Worm (Caenorhabditis elegans) whole organism, early embryonic: ENCODE data around the gene cmk-1.

Source experiments
- B0310.2 ChIP-seq: sonication (generic microtip); optimal IDR thresholded peaks from 2 replicates; lab custom pipeline; 2016; ENCODE audit warnings: mild to moderate bottlenecking, missing genetic modification characterization, missing compliant biosample characterization
- F13C5.2 ChIP-seq: sonication (generic microtip); optimal IDR thresholded peaks from 2 replicates; lab custom pipeline; 2017; ENCODE audit warnings: mild to moderate bottlenecking, missing genetic modification characterization, inconsistent platforms, missing compliant biosample characterization
- aly-1 ChIP-seq: sonication (generic microtip); optimal IDR thresholded peaks from 2 replicates; lab custom pipeline; 2016; ENCODE audit warnings: missing genetic modification characterization, missing compliant biosample characterization
- ama-1 ChIP-seq: fragments of 150-350 bp; optimal IDR thresholded peaks from 2 replicates; lab custom pipeline; 2014
- ceh-13 ChIP-seq: fragments of 200-800 bp; sonication (Bioruptor generic); optimal IDR thresholded peaks from 2 replicates; lab custom pipeline; 2018; ENCODE audit warnings: mild to moderate bottlenecking, missing genetic modification characterization, missing compliant biosample characterization
- ceh-36 ChIP-seq: sonication (generic microtip); optimal IDR thresholded peaks from 2 replicates; lab custom pipeline; 2016; ENCODE audit warnings: missing genetic modification characterization, inconsistent platforms, missing compliant biosample characterization
- ets-7 ChIP-seq: sonication (generic microtip); optimal IDR thresholded peaks from 2 replicates; lab custom pipeline; 2016; ENCODE audit warnings: missing genotype, missing genetic modification characterization, missing compliant biosample characterization
- flt-1 ChIP-seq: fragments of 200-800 bp; sonication (Bioruptor generic); IDR thresholded peaks from 2 replicates; pipeline ENCODE4 v1.3.6; 2022; ENCODE audit warnings: missing genetic modification characterization, missing compliant biosample characterization
- hmbx-1 ChIP-seq: sonication (generic microtip); optimal IDR thresholded peaks from 2 replicates; lab custom pipeline; 2016; ENCODE audit warnings: mild to moderate bottlenecking, missing genetic modification characterization, missing compliant biosample characterization
- hmg-4 ChIP-seq: fragments of 200-800 bp; sonication (Bioruptor generic); optimal IDR thresholded peaks from 2 replicates; lab custom pipeline; 2018; ENCODE audit warnings: mild to moderate bottlenecking, missing genetic modification characterization, missing compliant biosample characterization
- hnd-1 ChIP-seq: sonication (generic microtip); optimal IDR thresholded peaks from 2 replicates; lab custom pipeline; 2016; ENCODE audit warnings: missing genetic modification characterization, missing compliant biosample characterization
- pes-1 ChIP-seq: fragments of 200-800 bp; sonication (Bioruptor generic); IDR thresholded peaks from 2 replicates; pipeline ENCODE4 v1.3.6; 2022; ENCODE audit warnings: missing genetic modification reagents, missing genetic modification characterization, missing compliant biosample characterization
- scrt-1 ChIP-seq: fragments of 200-800 bp; sonication (Bioruptor generic); IDR thresholded peaks from 2 replicates; pipeline ENCODE4 v1.3.6; 2022; ENCODE audit warnings: missing genetic modification characterization, missing compliant biosample characterization
- sea-1 ChIP-seq: fragments of 200-800 bp; sonication (Bioruptor generic); conservative IDR thresholded peaks from 2 replicates; pipeline ENCODE4 v1.3.6; 2022; ENCODE audit warnings: missing genetic modification characterization, missing compliant biosample characterization
- tbx-11 ChIP-seq: fragments of 200-800 bp; sonication (Bioruptor generic); IDR thresholded peaks from 2 replicates; pipeline ENCODE4 v1.3.6; 2022; ENCODE audit warnings: missing genetic modification characterization, missing compliant biosample characterization
- tbx-37 ChIP-seq: fragments of 200-800 bp; sonication (Bioruptor generic); conservative IDR thresholded peaks from 2 replicates; pipeline ENCODE4 v1.3.6; 2022; ENCODE audit warnings: missing genetic modification reagents, missing genetic modification characterization, missing compliant biosample characterization
- tra-4 ChIP-seq: sonication (generic microtip); optimal IDR thresholded peaks from 2 replicates; lab custom pipeline; 2017; ENCODE audit warnings: missing genetic modification characterization, missing compliant biosample characterization

The cmk-1 gene

ce11 chrIV:1814764-1815518 lies 9.3 kb upstream of the cmk-1 start, which contains the start of gene snn-1:
TSS of gene snn-1 (minus strand) at chrIV:1815118.
- TF ChIP-seq B0310.2 (tag; lab: Kevin White, UChicago): no peak
- TF ChIP-seq ets-7 (tag; lab: Kevin White, UChicago): no peak
- TF ChIP-seq aly-1: no peak
- TF ChIP-seq hmg-4 (GFP tag; lab: Kevin White, UChicago): no peak
- no peak for TF ChIP-seq tbx-11
- TF ChIP-seq ceh-36: no peak
- no peak for TF ChIP-seq hmbx-1
- no peak for TF ChIP-seq sea-1 (GFP tag; lab: Robert Waterston, UW)
- no peak for TF ChIP-seq F13C5.2 (tag; lab: Kevin White, UChicago)
- no peak for TF ChIP-seq hnd-1
- TF ChIP-seq ama-1 (lab: Kevin White, UChicago): no peak
- no peak for TF ChIP-seq scrt-1
- TF ChIP-seq ceh-13 (GFP tag; lab: Kevin White, UChicago): no peak
- TF ChIP-seq flt-1 (GFP tag; lab: Robert Waterston, UW): no peak

- TF ChIP-seq ceh-13 (GFP tag; lab: Kevin White, UChicago): no peak
- TF ChIP-seq tbx-11: no peak
- no peak for TF ChIP-seq hmg-4 (GFP tag; lab: Kevin White, UChicago)
- no peak for TF ChIP-seq ets-7 (tag; lab: Kevin White, UChicago)
- TF ChIP-seq tbx-37 (GFP tag; lab: Robert Waterston, UW): no peak
- TF ChIP-seq aly-1: no peak
- TF ChIP-seq ama-1 (lab: Kevin White, UChicago): no peak
- no peak for TF ChIP-seq hnd-1
- no peak for TF ChIP-seq flt-1 (GFP tag; lab: Robert Waterston, UW)
- TF ChIP-seq sea-1 (GFP tag; lab: Robert Waterston, UW): no peak
- no peak for TF ChIP-seq pes-1 (GFP tag; lab: Robert Waterston, UW)
- no peak for TF ChIP-seq hmbx-1
- no peak for TF ChIP-seq F13C5.2 (tag; lab: Kevin White, UChicago)
- no peak for TF ChIP-seq B0310.2 (tag; lab: Kevin White, UChicago)
Measured at ce11 chrIV:1816238-1816637, 8.0 kb upstream of the cmk-1 start.

ce11 chrIV:1818467-1819076 lies 5.7 kb upstream of the cmk-1 start:
- TF ChIP-seq tbx-11 (no peak), ceh-13 (GFP tag; lab: Kevin White, UChicago) (no peak), F13C5.2 (tag; lab: Kevin White, UChicago) (no peak), tbx-37 (GFP tag; lab: Robert Waterston, UW) (no peak), tra-4 (tag; lab: Kevin White, UChicago) (no peak), B0310.2 (tag; lab: Kevin White, UChicago) (no peak), ama-1 (lab: Kevin White, UChicago) (no peak)

- no peak for TF ChIP-seq hmbx-1
- TF ChIP-seq F13C5.2 (tag; lab: Kevin White, UChicago): no peak
- TF ChIP-seq scrt-1: no peak
- no peak for TF ChIP-seq ceh-13 (GFP tag; lab: Kevin White, UChicago)
- no peak for TF ChIP-seq tbx-11
- no peak for TF ChIP-seq ets-7 (tag; lab: Kevin White, UChicago)
- no peak for TF ChIP-seq B0310.2 (tag; lab: Kevin White, UChicago)
- no peak for TF ChIP-seq tbx-37 (GFP tag; lab: Robert Waterston, UW)
- TF ChIP-seq tra-4 (tag; lab: Kevin White, UChicago): no peak
- no peak for TF ChIP-seq hmg-4 (GFP tag; lab: Kevin White, UChicago)
- TF ChIP-seq aly-1: no peak
- no peak for TF ChIP-seq ama-1 (lab: Kevin White, UChicago)
- TF ChIP-seq pes-1 (GFP tag; lab: Robert Waterston, UW): no peak
- no peak for TF ChIP-seq ceh-36
- TF ChIP-seq hnd-1: no peak
Measured at ce11 chrIV:1820153-1820552, 4.1 kb upstream of the cmk-1 start, which contains the start of gene col-109. TSS of gene col-109 (minus strand) at chrIV:1820253.

ce11 chrIV:1821550-1821949 lies 2.7 kb upstream of the cmk-1 start, which contains the start of gene Y38C1BA.4:
TSS of gene Y38C1BA.4 (plus strand) at chrIV:1821850.
- TF ChIP-seq aly-1 (no peak), ets-7 (tag; lab: Kevin White, UChicago) (no peak), hnd-1 (no peak), hmg-4 (GFP tag; lab: Kevin White, UChicago) (no peak), tra-4 (tag; lab: Kevin White, UChicago) (no peak), F13C5.2 (tag; lab: Kevin White, UChicago) (no peak), sea-1 (GFP tag; lab: Robert Waterston, UW) (no peak), scrt-1 (no peak), flt-1 (GFP tag; lab: Robert Waterston, UW) (no peak), ceh-36 (no peak)

ce11 chrIV:1825789-1826188 lies 1.5 kb downstream of the cmk-1 start:
- TF ChIP-seq F13C5.2 (tag; lab: Kevin White, UChicago) (no peak), flt-1 (GFP tag; lab: Robert Waterston, UW) (no peak)

- TF ChIP-seq hmbx-1 (no peak), aly-1 (no peak), tbx-37 (GFP tag; lab: Robert Waterston, UW) (no peak), ceh-13 (GFP tag; lab: Kevin White, UChicago) (no peak), B0310.2 (tag; lab: Kevin White, UChicago) (no peak), ets-7 (tag; lab: Kevin White, UChicago) (no peak), flt-1 (GFP tag; lab: Robert Waterston, UW) (no peak), scrt-1 (no peak), ceh-36 (no peak), sea-1 (GFP tag; lab: Robert Waterston, UW) (no peak), tra-4 (tag; lab: Kevin White, UChicago) (no peak), pes-1 (GFP tag; lab: Robert Waterston, UW) (no peak), hnd-1 (no peak)
Measured at ce11 chrIV:1826737-1827136, 2.5 kb downstream of the cmk-1 start.
